Worm (Caenorhabditis elegans) whole organism, L3 larva: ENCODE results near the gene srab-11.

Source experiments
- ceh-28 ChIP-seq: fragments of 150-350 bp; optimal IDR thresholded peaks from 2 replicates; lab custom pipeline; 2014; ENCODE audit warnings: missing biosample characterization, missing genetic modification reagents, missing genetic modification characterization
- egl-27 ChIP-seq: sonication (generic microtip); optimal IDR thresholded peaks from 4 replicates; lab custom pipeline; 2017; ENCODE audit warnings: missing biosample characterization, missing genetic modification reagents, missing genetic modification characterization
- fkh-10 ChIP-seq: sonication (generic microtip); optimal IDR thresholded peaks from 2 replicates; lab custom pipeline; 2017; ENCODE audit warnings: missing biosample characterization, missing genetic modification reagents, missing genetic modification characterization
- jun-1 ChIP-seq: fragments of 150-350 bp; optimal IDR thresholded peaks from 2 replicates; lab custom pipeline; 2014; ENCODE audit warnings: missing biosample characterization, missing genetic modification reagents, missing genetic modification characterization
- pha-4 ChIP-seq: fragments of 150-350 bp; optimal IDR thresholded peaks from 2 replicates; lab custom pipeline; 2014; ENCODE audit warnings: missing biosample characterization, missing genetic modification reagents, missing genetic modification characterization
- unc-62 ChIP-seq: fragments of 150-350 bp; sonication (generic microtip); optimal IDR thresholded peaks from 4 replicates; lab custom pipeline; 2014; ENCODE audit warnings: missing biosample characterization, missing genetic modification reagents, missing genetic modification characterization

- TF ChIP-seq unc-62 (GFP tag; lab: Kevin White, UChicago) (no peak), egl-27 (tag; lab: Kevin White, UChicago) (no peak), fkh-10 (GFP tag; lab: Kevin White, UChicago) (no peak), ceh-28 (no peak), pha-4 (tag; lab: Kevin White, UChicago) (no peak), jun-1 (tag; lab: Kevin White, UChicago) (no peak)
These were observed 42.7 kb downstream of the srab-11 start, which contains the start of gene str-66 for ce11 chrV:3104134-3104533.
